Fruit fly (Drosophila melanogaster) whole organism, embryonic: ENCODE results near the gene CG12521.

Source experiments
- Antp ChIP-seq: fragments of 200-800 bp; sonication (Bioruptor generic); optimal IDR thresholded peaks from 3 replicates; lab custom pipeline; 2016; ENCODE audit warnings: missing biosample characterization, missing genetic modification characterization
- CG10366 ChIP-seq: fragments of 200-800 bp; sonication (Bioruptor generic); IDR thresholded peaks from 2 replicates; pipeline ENCODE4 v1.3.6; 2022; ENCODE audit warnings: missing biosample characterization, missing genetic modification characterization
- CG10543 ChIP-seq: fragments of 200-800 bp; sonication (Bioruptor generic); optimal IDR thresholded peaks from 3 replicates; lab custom pipeline; 2017; ENCODE audit warnings: missing biosample characterization, mild to moderate bottlenecking, missing genetic modification characterization, moderate library complexity
- CG10959 ChIP-seq: fragments of 200-800 bp; sonication (Bioruptor generic); IDR thresholded peaks from 2 replicates; pipeline ENCODE4 v1.3.6; 2022; ENCODE audit warnings: missing biosample characterization, missing genetic modification characterization
- CG11504 ChIP-seq: fragments of 200-800 bp; sonication (Bioruptor generic); optimal IDR thresholded peaks from 3 replicates; lab custom pipeline; 2019; ENCODE audit warnings: missing biosample characterization, mild to moderate bottlenecking, missing genetic modification characterization, moderate library complexity
- CG12104 ChIP-seq: fragments of 200-800 bp; sonication (Bioruptor generic); optimal IDR thresholded peaks from 3 replicates; lab custom pipeline; 2016; ENCODE audit warnings: missing biosample characterization, missing genetic modification characterization
- CG14441 ChIP-seq: fragments of 200-800 bp; sonication (Bioruptor generic); IDR thresholded peaks from 2 replicates; pipeline ENCODE4 v1.3.6; 2022; ENCODE audit warnings: missing biosample characterization, missing genetic modification characterization
- CG17359 ChIP-seq: fragments of 200-800 bp; sonication (Bioruptor generic); optimal IDR thresholded peaks from 3 replicates; lab custom pipeline; 2018; ENCODE audit warnings: missing biosample characterization, mild to moderate bottlenecking, missing genetic modification characterization, moderate library complexity
- CG18011 ChIP-seq: fragments of 200-800 bp; sonication (Bioruptor generic); optimal IDR thresholded peaks from 2 replicates; lab custom pipeline; 2017; ENCODE audit warnings: missing biosample characterization, missing genetic modification characterization, mild to moderate bottlenecking, moderate library complexity, missing genotype
- CG18476 ChIP-seq: fragments of 200-800 bp; sonication (Bioruptor generic); optimal IDR thresholded peaks from 2 replicates; lab custom pipeline; 2016; ENCODE audit warnings: missing biosample characterization, mild to moderate bottlenecking, missing genetic modification characterization
- CG18599 ChIP-seq: fragments of 200-800 bp; sonication (Bioruptor generic); optimal IDR thresholded peaks from 3 replicates; lab custom pipeline; 2017; ENCODE audit warnings: missing biosample characterization, missing genetic modification characterization, mild to moderate bottlenecking, moderate library complexity, missing genetic modification reagents
- CG2120 ChIP-seq: fragments of 200-800 bp; sonication (Bioruptor generic); optimal IDR thresholded peaks from 3 replicates; lab custom pipeline; 2016; ENCODE audit warnings: missing biosample characterization, missing genetic modification characterization
- CG2678 ChIP-seq: fragments of 200-800 bp; sonication (Bioruptor generic); optimal IDR thresholded peaks from 3 replicates; lab custom pipeline; 2019; ENCODE audit warnings: missing biosample characterization, mild to moderate bottlenecking, missing genetic modification characterization, moderate library complexity
- CG30403 ChIP-seq: fragments of 200-800 bp; sonication (Bioruptor generic); optimal IDR thresholded peaks from 3 replicates; lab custom pipeline; 2016; ENCODE audit warnings: missing biosample characterization, missing genetic modification characterization
- CG32532 ChIP-seq: fragments of 200-800 bp; sonication (Bioruptor generic); IDR thresholded peaks from 2 replicates; pipeline ENCODE4 v1.3.6; 2022; ENCODE audit warnings: missing biosample characterization, missing genetic modification characterization
- CG3281 ChIP-seq: fragments of 200-800 bp; sonication (Bioruptor generic); optimal IDR thresholded peaks from 3 replicates; lab custom pipeline; 2017; ENCODE audit warnings: missing biosample characterization, mild to moderate bottlenecking, missing genetic modification characterization
- CG33557 ChIP-seq: fragments of 200-800 bp; sonication (Bioruptor generic); optimal IDR thresholded peaks from 2 replicates; lab custom pipeline; 2019; ENCODE audit warnings: missing biosample characterization, mild to moderate bottlenecking, missing genetic modification characterization, moderate library complexity
- CG4404 ChIP-seq: fragments of 200-800 bp; sonication (Bioruptor generic); IDR thresholded peaks from 2 replicates; pipeline ENCODE4 v1.3.6; 2022; ENCODE audit warnings: missing biosample characterization, missing genetic modification characterization
- CG4820 ChIP-seq: fragments of 200-800 bp; sonication (Bioruptor generic); optimal IDR thresholded peaks from 3 replicates; lab custom pipeline; 2016; ENCODE audit warnings: missing biosample characterization, missing genetic modification characterization
- CG7556 ChIP-seq: fragments of 200-800 bp; sonication (Bioruptor generic); optimal IDR thresholded peaks from 2 replicates; lab custom pipeline; 2017; ENCODE audit warnings: missing biosample characterization, mild to moderate bottlenecking, missing genetic modification characterization
- CG8290 ChIP-seq, 3 experiments: fragments of 200-800 bp; sonication (Bioruptor generic); optimal IDR thresholded peaks; 2 replicates each; lab custom pipeline; 2016 to 2019; ENCODE audit warnings: missing biosample characterization in 3 of 3, missing genetic modification characterization in 3 of 3, mild to moderate bottlenecking in 2 of 3, moderate library complexity in 1 of 3
- CkIIα-i1 ChIP-seq: fragments of 200-800 bp; sonication (Bioruptor generic); IDR thresholded peaks from 2 replicates; pipeline ENCODE4 v1.3.6; 2022; ENCODE audit warnings: missing biosample characterization, missing genetic modification characterization
- Fer1 ChIP-seq: fragments of 200-800 bp; sonication (Bioruptor generic); optimal IDR thresholded peaks from 2 replicates; lab custom pipeline; 2017; ENCODE audit warnings: missing biosample characterization, mild to moderate bottlenecking, missing genetic modification characterization
- HmgZ ChIP-seq: fragments of 200-800 bp; sonication (Bioruptor generic); optimal IDR thresholded peaks from 2 replicates; lab custom pipeline; 2018; ENCODE audit warnings: missing biosample characterization, mild to moderate bottlenecking, missing genetic modification characterization
- Hmr ChIP-seq: fragments of 200-800 bp; sonication (Bioruptor generic); optimal IDR thresholded peaks from 3 replicates; lab custom pipeline; 2017; ENCODE audit warnings: mild to moderate bottlenecking, missing biosample characterization, missing genetic modification reagents, missing genetic modification characterization
- Meics ChIP-seq: fragments of 200-800 bp; sonication (Bioruptor generic); optimal IDR thresholded peaks from 2 replicates; lab custom pipeline; 2017; ENCODE audit warnings: missing biosample characterization, mild to moderate bottlenecking, missing genetic modification characterization
- Nf-YB ChIP-seq: fragments of 200-800 bp; sonication (Bioruptor generic); optimal IDR thresholded peaks from 3 replicates; lab custom pipeline; 2019; ENCODE audit warnings: missing biosample characterization, mild to moderate bottlenecking, missing genetic modification characterization, moderate library complexity
- Nf-YC ChIP-seq: fragments of 200-800 bp; optimal IDR thresholded peaks from 3 replicates; lab custom pipeline; 2019; ENCODE audit warnings: missing biosample characterization, mild to moderate bottlenecking, missing genetic modification characterization, moderate library complexity
- Xbp1 ChIP-seq: fragments of 200-800 bp; sonication (Bioruptor generic); optimal IDR thresholded peaks from 3 replicates; lab custom pipeline; 2016; ENCODE audit warnings: missing biosample characterization, mild to moderate bottlenecking, missing genetic modification characterization
- YL-1 ChIP-seq: fragments of 200-800 bp; sonication (Bioruptor generic); optimal IDR thresholded peaks from 3 replicates; lab custom pipeline; 2017; ENCODE audit warnings: missing biosample characterization, mild to moderate bottlenecking, missing genetic modification characterization
- az2 ChIP-seq: fragments of 200-800 bp; sonication (Bioruptor generic); optimal IDR thresholded peaks from 3 replicates; lab custom pipeline; 2016; ENCODE audit warnings: missing biosample characterization, missing genetic modification characterization
- gcm2 ChIP-seq: fragments of 200-800 bp; sonication (Bioruptor generic); optimal IDR thresholded peaks from 2 replicates; lab custom pipeline; 2016; ENCODE audit warnings: missing biosample characterization, missing genetic modification characterization
- gem ChIP-seq: fragments of 200-800 bp; sonication (Bioruptor generic); optimal IDR thresholded peaks from 2 replicates; lab custom pipeline; 2019; ENCODE audit warnings: missing biosample characterization, mild to moderate bottlenecking, missing genetic modification characterization, moderate library complexity
- grau ChIP-seq: fragments of 200-800 bp; optimal IDR thresholded peaks from 3 replicates; lab custom pipeline; 2019; ENCODE audit warnings: missing biosample characterization, mild to moderate bottlenecking, missing genetic modification characterization, moderate library complexity
- grn ChIP-seq: fragments of 200-800 bp; sonication (Bioruptor generic); optimal IDR thresholded peaks from 3 replicates; lab custom pipeline; 2017; ENCODE audit warnings: missing biosample characterization, missing genetic modification characterization
- jumu ChIP-seq: fragments of 200-800 bp; sonication (Bioruptor generic); optimal IDR thresholded peaks from 3 replicates; lab custom pipeline; 2016; ENCODE audit warnings: missing biosample characterization, missing genetic modification characterization
- klu ChIP-seq: fragments of 200-800 bp; sonication (Bioruptor generic); IDR thresholded peaks from 2 replicates; pipeline ENCODE4 v1.3.6; 2022; ENCODE audit warnings: missing biosample characterization, missing genetic modification characterization
- lab ChIP-seq: fragments of 200-800 bp; sonication (Bioruptor generic); optimal IDR thresholded peaks from 3 replicates; lab custom pipeline; 2017; ENCODE audit warnings: missing biosample characterization, missing genetic modification characterization, mild to moderate bottlenecking, moderate library complexity, missing genetic modification reagents
- ranshi ChIP-seq: fragments of 200-800 bp; sonication (Bioruptor generic); IDR thresholded peaks from 2 replicates; pipeline ENCODE4 v1.3.6; 2022; ENCODE audit warnings: missing biosample characterization, missing genetic modification characterization
- repo ChIP-seq: fragments of 200-800 bp; sonication (Bioruptor generic); optimal IDR thresholded peaks from 2 replicates; lab custom pipeline; 2016; ENCODE audit warnings: missing biosample characterization, missing genetic modification characterization
- row ChIP-seq: fragments of 200-800 bp; sonication (Bioruptor generic); IDR thresholded peaks from 3 replicates; pipeline ENCODE4 v1.3.6; 2022; ENCODE audit warnings: missing biosample characterization, missing genetic modification characterization
- sd ChIP-seq: fragments of 200-800 bp; sonication (Bioruptor generic); optimal IDR thresholded peaks from 3 replicates; lab custom pipeline; 2018; ENCODE audit warnings: missing biosample characterization, mild to moderate bottlenecking, missing genetic modification characterization, moderate library complexity
- sens ChIP-seq: fragments of 200-800 bp; sonication (Bioruptor generic); peaks from one replicate; lab custom pipeline; 2016; ENCODE audit warnings: missing biosample characterization, missing genetic modification characterization
- sqz ChIP-seq: fragments of 200-800 bp; sonication (Bioruptor generic); optimal IDR thresholded peaks from 3 replicates; lab custom pipeline; 2018; ENCODE audit warnings: missing biosample characterization, mild to moderate bottlenecking, missing genetic modification characterization
- tna ChIP-seq: fragments of 200-800 bp; sonication (Bioruptor generic); IDR thresholded peaks from 2 replicates; pipeline ENCODE4 v1.3.6; 2022; ENCODE audit warnings: missing biosample characterization, missing genetic modification characterization; ENCODE audit not compliant: partially characterized antibody
- unc-4 ChIP-seq: fragments of 200-800 bp; sonication (Bioruptor generic); IDR thresholded peaks from 2 replicates; pipeline ENCODE4 v1.3.6; 2022; ENCODE audit warnings: missing biosample characterization, missing genetic modification characterization; ENCODE audit not compliant: partially characterized antibody
- wek ChIP-seq: fragments of 200-800 bp; sonication (Bioruptor generic); optimal IDR thresholded peaks from 3 replicates; lab custom pipeline; 2018; ENCODE audit warnings: missing biosample characterization, mild to moderate bottlenecking, missing genetic modification characterization, moderate library complexity
- z ChIP-seq: fragments of 200-800 bp; sonication (Bioruptor generic); IDR thresholded peaks from 3 replicates; pipeline ENCODE4 v1.3.6; 2022; ENCODE audit warnings: missing biosample characterization, missing genetic modification characterization
- zen ChIP-seq: fragments of 200-800 bp; sonication (Bioruptor generic); optimal IDR thresholded peaks from 3 replicates; lab custom pipeline; 2018; ENCODE audit warnings: missing biosample characterization, mild to moderate bottlenecking, missing genetic modification characterization, moderate library complexity
- zen2 ChIP-seq: fragments of 200-800 bp; sonication (Bioruptor generic); IDR thresholded peaks from 3 replicates; pipeline ENCODE4 v1.3.6; 2022; ENCODE audit warnings: missing biosample characterization, missing genetic modification characterization; ENCODE audit not compliant: partially characterized antibody

CG12521 gene

dm6 chr3L:11869328-11869727, 21.7 kb upstream of the CG12521 start (continued):
- TF ChIP-seq Xbp1 (no peak), Hmr (GFP tag; lab: Kevin White, UChicago) (peak; percentile 44), jumu (GFP tag; lab: Kevin White, UChicago) (no peak), CG10959 (0 out of 2 replicates have a peak, but pooled peaks have one; percentile 11), CG14441 (peak; percentile 11; the same call in 1 of the 2 replicates), CG2120 (GFP tag; lab: Kevin White, UChicago) (peak; percentile 58), sens (peak; percentile 64), grau (tag; lab: Kevin White, UChicago) (peak; percentile 24), CG11504 (tag; lab: Kevin White, UChicago) (peak; percentile 19), z (no peak), CG3281 (GFP tag; lab: Kevin White, UChicago) (peak; percentile 2), Meics (GFP tag; lab: Kevin White, UChicago) (peak; percentile 29), gem (tag; lab: Kevin White, UChicago) (peak; percentile 30), CG8290 (GFP tag; optimal IDR thresholded peaks at IDR 0.05; lab: Kevin White, UChicago) (no peak), CG8290 (tag; optimal IDR thresholded peaks at IDR 0.05; lab: Kevin White, UChicago) (peak in 1 of 2 experiments; percentile 42), CkIIα-i1 (GFP tag; lab: Robert Waterston, UW) (no peak), HmgZ (tag; lab: Kevin White, UChicago) (no peak), CG7556 (GFP tag; lab: Kevin White, UChicago) (peak; percentile 20), row (peak; percentile 33; the same call in 2 of the 3 replicates), CG32532 (GFP tag; lab: Robert Waterston, UW) (peak; percentile 40; the same call in 1 of the 2 replicates), sqz (GFP tag; lab: Kevin White, UChicago) (no peak), tna (no peak), CG2678 (tag; lab: Kevin White, UChicago) (peak; percentile 44)

- TF ChIP-seq CG3281 (GFP tag; lab: Kevin White, UChicago) (peak; percentile 52), Antp (GFP tag; lab: Kevin White, UChicago) (no peak), Fer1 (GFP tag; lab: Kevin White, UChicago) (peak; percentile 61), CG33557 (GFP tag; lab: Kevin White, UChicago) (no peak), sd (no peak), CG18599 (GFP tag; lab: Kevin White, UChicago) (peak; percentile 74), CG12104 (GFP tag; lab: Kevin White, UChicago) (no peak), ranshi (GFP tag; lab: Robert Waterston, UW) (no peak), Nf-YC (peak; percentile 6), CG4404 (no peak), CG10366 (GFP tag; lab: Robert Waterston, UW) (no peak), CG18011 (GFP tag; lab: Kevin White, UChicago) (no peak), zen (tag; lab: Kevin White, UChicago) (no peak), gcm2 (GFP tag; lab: Kevin White, UChicago) (no peak), lab (GFP tag; lab: Kevin White, UChicago) (peak; percentile 53), Nf-YB (no peak), CG17359 (tag; lab: Kevin White, UChicago) (no peak), klu (GFP tag; lab: Robert Waterston, UW) (no peak), zen2 (GFP tag; lab: Robert Waterston, UW) (no peak), az2 (GFP tag; lab: Kevin White, UChicago) (no peak), repo (GFP tag; lab: Kevin White, UChicago) (no peak), YL-1 (GFP tag; lab: Kevin White, UChicago) (no peak), CG4820 (GFP tag; lab: Kevin White, UChicago) (no peak), CG10543 (GFP tag; lab: Kevin White, UChicago) (no peak), wek (no peak), CG30403 (GFP tag; lab: Kevin White, UChicago) (peak; percentile 25), grn (GFP tag; lab: Kevin White, UChicago) (no peak), CG18476 (GFP tag; lab: Kevin White, UChicago) (no peak), unc-4 (GFP tag; lab: Robert Waterston, UW) (no peak)
Observed at dm6 chr3L:11863587-11863986, 16.0 kb upstream of the CG12521 start.
